Worm (Caenorhabditis elegans) whole organism, mixed stage, embryonic: ENCODE data around the gene nspg-10.
A peak's percentile ranks its signal among the peaks of the same experiment; 100 is the strongest.

Source experiments
- bed-3 ChIP-seq: fragments of 200-800 bp; sonication (Bioruptor generic); optimal IDR thresholded peaks from 3 replicates; lab custom pipeline; 2018; ENCODE audit warnings: mild to moderate bottlenecking, missing genetic modification characterization, moderate library complexity, missing compliant biosample characterization
- blmp-1 ChIP-seq: fragments of 150-350 bp; optimal IDR thresholded peaks from 2 replicates; lab custom pipeline; 2014; ENCODE audit warnings: missing biosample characterization, missing genetic modification characterization
- ces-1 ChIP-seq: fragments of 150-350 bp; optimal IDR thresholded peaks from 2 replicates; lab custom pipeline; 2014; ENCODE audit warnings: missing biosample characterization, missing genetic modification reagents, missing genetic modification characterization
- flh-1 ChIP-seq: fragments of 200-800 bp; sonication (Bioruptor generic); optimal IDR thresholded peaks from 2 replicates; lab custom pipeline; 2018; ENCODE audit warnings: mild to moderate bottlenecking, missing genetic modification characterization, moderate library complexity, missing compliant biosample characterization
- lin-13 ChIP-seq: fragments of 150-350 bp; optimal IDR thresholded peaks from 2 replicates; lab custom pipeline; 2014; ENCODE audit warnings: missing biosample characterization, missing genetic modification characterization
- lsy-2 ChIP-seq: fragments of 150-350 bp; optimal IDR thresholded peaks from 2 replicates; lab custom pipeline; 2014; ENCODE audit warnings: missing biosample characterization, missing genetic modification characterization
- mab-5 ChIP-seq: fragments of 150-350 bp; optimal IDR thresholded peaks from 2 replicates; lab custom pipeline; 2014; ENCODE audit warnings: missing biosample characterization, missing genetic modification characterization
- mep-1 ChIP-seq: fragments of 150-350 bp; optimal IDR thresholded peaks from 2 replicates; lab custom pipeline; 2017; ENCODE audit warnings: missing biosample characterization, missing genetic modification reagents, missing genetic modification characterization, inconsistent platforms
- mls-2 ChIP-seq: sonication (generic microtip); optimal IDR thresholded peaks from 2 replicates; lab custom pipeline; 2016; ENCODE audit warnings: mild to moderate bottlenecking, missing genetic modification characterization, moderate library complexity, missing compliant biosample characterization
- nhr-12 ChIP-seq: fragments of 150-350 bp; optimal IDR thresholded peaks from 2 replicates; lab custom pipeline; 2014; ENCODE audit warnings: missing biosample characterization, missing genetic modification characterization
- pha-4 ChIP-seq: fragments of 150-350 bp; optimal IDR thresholded peaks from 2 replicates; lab custom pipeline; 2018; ENCODE audit warnings: missing biosample characterization, missing genetic modification reagents, missing genetic modification characterization
- sptf-1 ChIP-seq: sonication (generic microtip); optimal IDR thresholded peaks from 2 replicates; lab custom pipeline; 2017; ENCODE audit warnings: mild to moderate bottlenecking, missing genetic modification characterization, moderate library complexity, missing compliant biosample characterization
- unc-62 ChIP-seq: fragments of 150-350 bp; optimal IDR thresholded peaks from 2 replicates; lab custom pipeline; 2014; ENCODE audit warnings: missing biosample characterization, missing genetic modification reagents, missing genetic modification characterization

DNA sequence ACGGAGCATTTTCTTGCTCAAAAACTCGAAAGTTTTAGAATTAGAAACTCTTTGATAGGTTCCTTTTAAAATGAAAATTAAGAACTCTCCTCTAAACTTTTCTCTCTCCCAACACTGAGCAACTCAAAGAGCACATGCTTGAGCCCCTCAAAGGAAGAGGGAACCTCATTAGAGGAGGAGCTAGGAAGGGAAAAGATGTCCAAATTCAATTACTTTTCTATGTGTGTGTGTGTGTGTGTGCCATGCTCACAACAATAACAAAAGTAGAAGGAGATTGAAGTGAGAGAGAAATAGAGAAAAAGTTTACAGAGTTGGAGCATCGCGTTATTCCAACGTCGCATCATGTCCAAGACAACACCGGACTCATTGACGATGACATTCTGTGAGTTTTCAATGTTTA is 19.6 kb upstream of the nspg-10 start:
- TF ChIP-seq mab-5 (tag; lab: Kevin White, UChicago) = no peak
- no peak for TF ChIP-seq nhr-12 (tag; lab: Kevin White, UChicago)
- peak; percentile 26 for TF ChIP-seq mep-1 (tag; lab: Kevin White, UChicago)
- no peak for TF ChIP-seq pha-4
- TF ChIP-seq unc-62 = no peak
- no peak for TF ChIP-seq mls-2 (tag; lab: Kevin White, UChicago)
- TF ChIP-seq blmp-1 (tag; lab: Kevin White, UChicago) = no peak
- TF ChIP-seq bed-3 = no peak
- TF ChIP-seq lin-13 (tag; lab: Kevin White, UChicago) = no peak
- TF ChIP-seq lsy-2 = no peak
- peak; percentile 100 for TF ChIP-seq ces-1
- TF ChIP-seq flh-1 = no peak
- no peak for TF ChIP-seq sptf-1 (tag; lab: Kevin White, UChicago)
